Fruit fly (Drosophila melanogaster) whole organism, embryonic: ENCODE results near the gene Btnd.

Source experiments
- Antp ChIP-seq: fragments of 200-800 bp; sonication (Bioruptor generic); optimal IDR thresholded peaks from 3 replicates; lab custom pipeline; 2016; ENCODE audit warnings: missing biosample characterization, missing genetic modification characterization
- Bdp1 ChIP-seq: fragments of 200-800 bp; sonication (Bioruptor generic); optimal IDR thresholded peaks from 3 replicates; lab custom pipeline; 2016; ENCODE audit warnings: missing biosample characterization, missing genetic modification characterization
- CG11504 ChIP-seq: fragments of 200-800 bp; sonication (Bioruptor generic); optimal IDR thresholded peaks from 3 replicates; lab custom pipeline; 2019; ENCODE audit warnings: missing biosample characterization, mild to moderate bottlenecking, missing genetic modification characterization, moderate library complexity
- CG17612 ChIP-seq: fragments of 200-800 bp; sonication (Bioruptor generic); IDR thresholded peaks from 2 replicates; pipeline ENCODE4 v1.3.6; 2022; ENCODE audit warnings: missing biosample characterization, missing genetic modification characterization
- CG2202 ChIP-seq: fragments of 200-800 bp; sonication (Bioruptor generic); optimal IDR thresholded peaks from 2 replicates; lab custom pipeline; 2018; ENCODE audit warnings: missing biosample characterization, mild to moderate bottlenecking, missing genetic modification characterization
- CG8478 ChIP-seq: fragments of >200 bp; optimal IDR thresholded peaks from 2 replicates; lab custom pipeline; 2018
- E2f2 ChIP-seq: fragments of 200-800 bp; sonication (Bioruptor generic); IDR thresholded peaks from 2 replicates; pipeline ENCODE4 v1.3.6; 2022; ENCODE audit warnings: missing biosample characterization, missing genetic modification characterization
- Hr78 ChIP-seq, 2 experiments: fragments of 200-800 bp in 1 of 2; fragments of >200 bp in 1 of 2; sonication (Bioruptor generic) in 1 of 2; optimal IDR thresholded peaks; 2 replicates each; lab custom pipeline; 2017 to 2019; ENCODE audit warnings: missing biosample characterization in 2 of 2, missing genetic modification characterization in 2 of 2, mild to moderate bottlenecking in 1 of 2, moderate library complexity in 1 of 2
- dan ChIP-seq: fragments of 200-800 bp; sonication (Bioruptor generic); IDR thresholded peaks from 2 replicates; pipeline ENCODE4 v1.3.6; 2022; ENCODE audit warnings: missing biosample characterization, missing genetic modification characterization
- schlank ChIP-seq: fragments of 200-800 bp; sonication (Bioruptor generic); optimal IDR thresholded peaks from 2 replicates; lab custom pipeline; 2018; ENCODE audit warnings: missing biosample characterization, mild to moderate bottlenecking, missing genetic modification characterization
- trh ChIP-seq: fragments of 200-800 bp; sonication (Bioruptor generic); optimal IDR thresholded peaks from 2 replicates; lab custom pipeline; 2016; ENCODE audit warnings: missing biosample characterization, missing genetic modification characterization

DNA sequence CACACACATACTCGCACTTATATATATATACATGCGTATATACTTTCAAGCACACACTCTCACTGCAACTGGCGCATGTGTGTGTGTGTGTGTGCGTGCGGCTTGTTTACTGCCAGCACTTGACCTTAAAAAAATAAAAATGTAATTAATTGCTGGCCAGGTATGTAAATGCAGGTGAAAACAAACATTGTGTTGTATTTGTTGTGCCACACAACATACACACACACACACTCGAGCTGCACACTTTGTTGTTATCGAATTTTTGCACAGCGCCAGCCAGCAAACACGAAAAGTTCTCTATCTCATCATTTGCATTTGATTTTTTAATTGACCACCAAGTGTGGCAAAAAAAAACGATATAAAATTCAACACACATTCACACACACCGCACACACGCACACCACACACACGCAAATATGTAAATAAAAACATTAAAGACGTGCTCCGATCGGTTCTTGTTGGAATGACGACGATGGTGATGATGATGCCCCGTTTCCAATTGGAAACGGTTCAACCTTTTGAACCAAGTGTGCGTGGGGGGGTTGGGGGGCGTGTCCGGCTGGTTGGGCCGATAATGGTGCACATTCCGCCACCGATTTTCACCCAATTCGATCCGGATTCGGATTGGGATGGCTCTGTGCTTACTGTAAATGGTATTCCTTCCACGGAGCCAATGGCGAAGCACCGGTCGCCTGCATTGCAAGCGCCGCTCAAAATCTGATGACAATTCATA, 35.7 kb upstream of the Btnd start:
- TF ChIP-seq schlank (tag; lab: Kevin White, UChicago) = no peak
- TF ChIP-seq Bdp1 = no peak
- TF ChIP-seq Hr78 (GFP tag; optimal IDR thresholded peaks at IDR 0.05; lab: Kevin White, UChicago) = no peak
- TF ChIP-seq Antp = no peak
- no peak for TF ChIP-seq dan (GFP tag; lab: Robert Waterston, UW)
- TF ChIP-seq CG2202 = no peak
- no peak for TF ChIP-seq E2f2
- TF ChIP-seq CG11504 (tag; lab: Kevin White, UChicago) = no peak
- no peak for TF ChIP-seq CG17612 (GFP tag; lab: Robert Waterston, UW)
- no peak for TF ChIP-seq CG8478 (lab: Kevin White, UChicago)
- no peak for TF ChIP-seq trh (GFP tag; lab: Kevin White, UChicago)
